Worm (Caenorhabditis elegans): Measurements from ENCODE around the gene tomm-20.

Gene tomm-20

DNA sequence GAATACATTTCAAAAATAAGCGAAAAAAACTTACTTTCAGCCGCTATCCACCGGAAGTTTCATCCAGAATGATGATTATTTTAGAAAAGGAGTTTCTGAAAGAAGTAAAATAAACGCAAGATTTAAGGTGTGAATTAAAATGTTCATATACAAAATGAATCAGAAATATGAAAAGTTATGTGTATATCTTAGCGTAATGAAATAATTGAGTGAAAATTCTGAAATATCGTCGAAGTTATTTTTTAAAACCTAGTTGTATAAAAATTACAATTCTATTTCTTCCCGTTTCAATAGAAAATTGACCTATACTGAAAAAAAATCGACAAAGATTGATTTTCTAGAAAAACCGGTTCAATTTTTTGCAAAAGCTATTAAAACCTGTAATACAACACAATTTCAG lies 5.4 kb downstream of the tomm-20 start, which contains the start of gene twk-13:
Gene twk-13, minus strand, starts transcription at position 101 of the 400 bp plus-strand sequence.
- no peak for TF ChIP-seq fkh-10 (GFP tag; optimal IDR thresholded peaks at IDR 0.05)
- TF ChIP-seq zag-1 (tag; optimal IDR thresholded peaks at IDR 0.05) = no peak
- TF ChIP-seq nhr-67 (tag; optimal IDR thresholded peaks at IDR 0.05) = no peak
- no peak for TF ChIP-seq ama-1 (optimal IDR thresholded peaks at IDR 0.05)
- TF ChIP-seq ztf-11 (tag; optimal IDR thresholded peaks at IDR 0.05) = no peak
- TF ChIP-seq unc-62 (GFP tag; optimal IDR thresholded peaks at IDR 0.05) = no peak
- no peak for TF ChIP-seq snpc-4 (tag; optimal IDR thresholded peaks at IDR 0.05)
- no peak for TF ChIP-seq ZK546.5 (tag; optimal IDR thresholded peaks at IDR 0.05)
- TF ChIP-seq nhr-25 (tag; optimal IDR thresholded peaks at IDR 0.05) = no peak
- TF ChIP-seq nhr-11 (tag; optimal IDR thresholded peaks at IDR 0.05) = no peak
- TF ChIP-seq eor-1 (tag; optimal IDR thresholded peaks at IDR 0.05) = no peak
- no peak for TF ChIP-seq lin-39 (tag; optimal IDR thresholded peaks at IDR 0.05)
- no peak for TF ChIP-seq lin-15B (tag; optimal IDR thresholded peaks at IDR 0.05)
- no peak for TF ChIP-seq nhr-28 (tag; optimal IDR thresholded peaks at IDR 0.05)
- TF ChIP-seq fos-1 (tag; optimal IDR thresholded peaks at IDR 0.05) = no peak
- no peak for TF ChIP-seq nfya-1 (tag; optimal IDR thresholded peaks at IDR 0.05; ENCODE audit: insufficient read depth)
- TF ChIP-seq R02D3.7 (tag; optimal IDR thresholded peaks at IDR 0.05) = no peak
- no peak for TF ChIP-seq nhr-76 (tag; optimal IDR thresholded peaks at IDR 0.05)
- TF ChIP-seq egl-27 (tag; optimal IDR thresholded peaks at IDR 0.05) = no peak
- no peak for TF ChIP-seq unc-39 (tag; optimal IDR thresholded peaks at IDR 0.05)

DNA sequence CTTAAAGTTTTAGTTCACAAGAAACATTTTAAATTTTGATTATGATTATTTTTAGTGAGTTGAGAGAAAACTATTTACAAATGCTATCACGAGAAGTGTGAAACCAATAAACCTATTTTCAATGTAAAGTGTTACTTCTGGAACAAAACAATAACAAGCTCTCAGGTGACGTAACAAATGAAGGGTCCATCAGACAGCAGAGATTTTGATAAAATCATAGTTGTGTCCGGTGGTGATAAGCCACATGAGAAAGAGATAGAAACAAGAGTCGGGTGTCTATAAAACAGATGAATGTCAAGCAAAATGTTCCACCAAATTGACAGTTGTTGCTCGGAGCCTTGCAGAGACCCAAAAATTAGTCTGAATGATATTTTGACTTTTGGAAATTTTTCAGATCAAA lies 8.9 kb downstream of the tomm-20 start:
- TF ChIP-seq nhr-237 (tag; optimal IDR thresholded peaks at IDR 0.05) = no peak
- TF ChIP-seq egl-5 (tag; optimal IDR thresholded peaks at IDR 0.05) = peak; percentile 78

DNA sequence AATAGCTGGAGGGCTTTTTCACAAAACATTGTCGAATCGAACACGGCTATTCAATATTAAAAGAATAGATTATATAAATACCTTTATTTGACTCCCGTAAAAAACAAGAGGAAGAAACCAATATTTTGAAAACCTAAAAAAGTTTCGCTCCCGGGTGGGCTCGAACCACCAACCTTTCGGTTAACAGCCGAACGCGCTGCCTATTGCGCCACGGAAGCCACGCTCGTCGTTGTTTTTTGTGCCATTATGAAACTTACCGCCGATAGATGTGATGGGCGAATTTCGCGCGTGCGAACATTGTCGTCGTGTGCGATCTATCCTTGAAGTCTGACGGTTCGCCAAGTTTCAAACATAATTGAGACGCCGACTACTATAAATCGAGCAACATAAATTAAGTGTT lies 11.4 kb downstream of the tomm-20 start:
- no peak for TF ChIP-seq R02D3.7 (tag; optimal IDR thresholded peaks at IDR 0.05)
- no peak for TF ChIP-seq aly-2 (tag; optimal IDR thresholded peaks at IDR 0.05)
- TF ChIP-seq nfya-1 (tag; optimal IDR thresholded peaks at IDR 0.05; ENCODE audit: insufficient read depth) = peak; percentile 32
- peak; percentile 38 for TF ChIP-seq lsy-12 (tag; optimal IDR thresholded peaks at IDR 0.05)
- TF ChIP-seq elt-2 (tag; optimal IDR thresholded peaks at IDR 0.05) = peak; percentile 11
- TF ChIP-seq fkh-2 (tag; optimal IDR thresholded peaks at IDR 0.05) = no peak
- no peak for TF ChIP-seq zag-1 (tag; optimal IDR thresholded peaks at IDR 0.05)
- TF ChIP-seq lin-39 (tag; optimal IDR thresholded peaks at IDR 0.05) = peak; percentile 43
- TF ChIP-seq nhr-11 (tag; optimal IDR thresholded peaks at IDR 0.05) = no peak
- no peak for TF ChIP-seq jun-1 (tag; optimal IDR thresholded peaks at IDR 0.05)
- no peak for TF ChIP-seq pha-4 (tag; optimal IDR thresholded peaks at IDR 0.05)
- no peak for TF ChIP-seq unc-62 (GFP tag; optimal IDR thresholded peaks at IDR 0.05)
- peak; percentile 61 for TF ChIP-seq hmg-11 (tag; optimal IDR thresholded peaks at IDR 0.05)

DNA sequence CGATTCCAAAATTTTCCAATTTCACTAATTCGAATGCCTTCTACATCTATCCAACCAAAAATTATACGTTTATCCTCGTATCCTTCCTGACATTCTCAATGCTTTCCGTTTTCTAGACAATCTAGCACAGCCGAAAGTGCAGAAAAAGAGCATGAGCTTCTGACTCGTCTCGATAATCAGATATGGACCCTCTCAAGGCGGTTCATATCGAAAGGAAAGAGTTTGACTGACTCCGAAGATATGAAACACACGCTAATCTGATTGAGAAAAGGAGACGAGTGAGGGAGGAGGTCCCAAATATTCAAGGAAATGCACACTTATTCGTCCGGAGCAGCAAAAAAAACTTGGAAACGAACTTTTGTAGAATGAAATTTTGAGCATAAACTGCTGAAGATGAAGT lies 14.1 kb downstream of the tomm-20 start:
- TF ChIP-seq unc-39 (tag; optimal IDR thresholded peaks at IDR 0.05) (no peak), nhr-23 (tag; optimal IDR thresholded peaks at IDR 0.05) (no peak), sea-2 (GFP tag; optimal IDR thresholded peaks at IDR 0.05) (no peak), elt-1 (tag; optimal IDR thresholded peaks at IDR 0.05) (peak; percentile 57), fkh-10 (GFP tag; optimal IDR thresholded peaks at IDR 0.05) (no peak)

DNA sequence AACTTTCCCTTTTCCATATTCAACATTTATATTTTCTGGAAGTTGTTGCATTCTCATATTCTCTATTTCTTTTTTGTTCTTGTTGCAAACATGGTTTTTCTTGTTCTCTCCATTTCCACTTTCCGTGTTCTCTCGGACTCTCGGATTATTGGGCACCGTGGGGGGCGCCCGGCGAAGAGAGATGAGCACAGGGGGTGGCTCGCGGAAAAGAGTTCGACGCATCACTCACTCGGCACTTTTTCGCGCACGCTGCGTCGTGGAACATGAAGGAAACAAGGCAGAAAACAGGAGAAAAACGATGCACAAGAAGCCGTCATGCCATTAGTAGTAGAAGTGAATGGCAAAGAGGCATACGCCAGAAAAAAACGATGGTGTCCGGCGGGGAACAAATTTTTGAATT lies 16.6 kb downstream of the tomm-20 start:
- TF ChIP-seq hmg-11 (tag; optimal IDR thresholded peaks at IDR 0.05) (peak; percentile 3), nfya-1 (tag; optimal IDR thresholded peaks at IDR 0.05; ENCODE audit: insufficient read depth) (peak; percentile 22), lin-39 (tag; optimal IDR thresholded peaks at IDR 0.05) (peak; percentile 56), pha-4 (tag; optimal IDR thresholded peaks at IDR 0.05) (no peak), ceh-82 (tag; optimal IDR thresholded peaks at IDR 0.05) (no peak)

DNA sequence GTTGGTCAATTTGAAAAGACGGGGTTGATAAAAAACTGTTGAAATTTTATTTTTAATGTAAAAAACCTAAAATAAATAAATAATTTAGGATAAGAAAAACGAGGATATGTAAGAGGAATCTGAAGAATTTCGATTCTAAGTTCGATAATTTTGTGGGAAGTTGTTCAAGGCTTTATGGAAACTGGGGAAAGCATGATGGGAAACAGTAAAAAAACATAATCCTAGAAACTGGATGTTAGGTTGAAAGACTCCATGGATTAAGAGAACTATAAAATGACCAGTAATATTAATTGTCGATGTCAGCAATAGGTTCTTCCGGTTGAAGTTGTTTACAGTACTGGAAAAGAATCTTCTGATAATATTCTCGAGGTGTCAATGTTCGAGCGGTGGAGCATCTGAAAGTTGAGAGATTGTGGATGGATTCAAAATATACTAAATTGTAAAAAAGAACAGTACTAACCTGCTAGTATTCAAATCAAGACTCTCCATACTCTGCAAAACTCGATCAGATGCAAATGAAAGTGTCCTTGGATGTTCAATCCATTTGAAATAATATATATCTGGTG lies 22.9 kb downstream of the tomm-20 start:
- no peak for TF ChIP-seq nhr-237 (tag; optimal IDR thresholded peaks at IDR 0.05)
- no peak for TF ChIP-seq elt-1 (tag; optimal IDR thresholded peaks at IDR 0.05)
- TF ChIP-seq lsy-12 (tag; optimal IDR thresholded peaks at IDR 0.05) = peak; percentile 29
- peak; percentile 59 for TF ChIP-seq nhr-43 (tag; optimal IDR thresholded peaks at IDR 0.05; ENCODE audit: poor library complexity, severe bottlenecking)
- TF ChIP-seq nhr-67 (tag; optimal IDR thresholded peaks at IDR 0.05) = no peak

Measured in whole organism, L3 larva.